Worm (Caenorhabditis elegans) whole organism, early embryonic: Measurements from ENCODE around the gene srh-199.

Experiments
- B0310.2 ChIP-seq: sonication (generic microtip); optimal IDR thresholded peaks from 2 replicates; lab custom pipeline; 2016; ENCODE audit warnings: mild to moderate bottlenecking, missing genetic modification characterization, missing compliant biosample characterization
- F13C5.2 ChIP-seq: sonication (generic microtip); optimal IDR thresholded peaks from 2 replicates; lab custom pipeline; 2017; ENCODE audit warnings: mild to moderate bottlenecking, missing genetic modification characterization, inconsistent platforms, missing compliant biosample characterization
- aly-1 ChIP-seq: sonication (generic microtip); optimal IDR thresholded peaks from 2 replicates; lab custom pipeline; 2016; ENCODE audit warnings: missing genetic modification characterization, missing compliant biosample characterization
- ama-1 ChIP-seq: fragments of 150-350 bp; optimal IDR thresholded peaks from 2 replicates; lab custom pipeline; 2014
- ceh-13 ChIP-seq: fragments of 200-800 bp; sonication (Bioruptor generic); optimal IDR thresholded peaks from 2 replicates; lab custom pipeline; 2018; ENCODE audit warnings: mild to moderate bottlenecking, missing genetic modification characterization, missing compliant biosample characterization
- ceh-36 ChIP-seq: sonication (generic microtip); optimal IDR thresholded peaks from 2 replicates; lab custom pipeline; 2016; ENCODE audit warnings: missing genetic modification characterization, inconsistent platforms, missing compliant biosample characterization
- ets-7 ChIP-seq: sonication (generic microtip); optimal IDR thresholded peaks from 2 replicates; lab custom pipeline; 2016; ENCODE audit warnings: missing genotype, missing genetic modification characterization, missing compliant biosample characterization
- flt-1 ChIP-seq: fragments of 200-800 bp; sonication (Bioruptor generic); IDR thresholded peaks from 2 replicates; pipeline ENCODE4 v1.3.6; 2022; ENCODE audit warnings: missing genetic modification characterization, missing compliant biosample characterization
- hmbx-1 ChIP-seq: sonication (generic microtip); optimal IDR thresholded peaks from 2 replicates; lab custom pipeline; 2016; ENCODE audit warnings: mild to moderate bottlenecking, missing genetic modification characterization, missing compliant biosample characterization
- hmg-4 ChIP-seq: fragments of 200-800 bp; sonication (Bioruptor generic); optimal IDR thresholded peaks from 2 replicates; lab custom pipeline; 2018; ENCODE audit warnings: mild to moderate bottlenecking, missing genetic modification characterization, missing compliant biosample characterization
- hnd-1 ChIP-seq: sonication (generic microtip); optimal IDR thresholded peaks from 2 replicates; lab custom pipeline; 2016; ENCODE audit warnings: missing genetic modification characterization, missing compliant biosample characterization
- pes-1 ChIP-seq: fragments of 200-800 bp; sonication (Bioruptor generic); IDR thresholded peaks from 2 replicates; pipeline ENCODE4 v1.3.6; 2022; ENCODE audit warnings: missing genetic modification reagents, missing genetic modification characterization, missing compliant biosample characterization
- scrt-1 ChIP-seq: fragments of 200-800 bp; sonication (Bioruptor generic); IDR thresholded peaks from 2 replicates; pipeline ENCODE4 v1.3.6; 2022; ENCODE audit warnings: missing genetic modification characterization, missing compliant biosample characterization
- sea-1 ChIP-seq: fragments of 200-800 bp; sonication (Bioruptor generic); conservative IDR thresholded peaks from 2 replicates; pipeline ENCODE4 v1.3.6; 2022; ENCODE audit warnings: missing genetic modification characterization, missing compliant biosample characterization
- tbx-11 ChIP-seq: fragments of 200-800 bp; sonication (Bioruptor generic); IDR thresholded peaks from 2 replicates; pipeline ENCODE4 v1.3.6; 2022; ENCODE audit warnings: missing genetic modification characterization, missing compliant biosample characterization
- tbx-37 ChIP-seq: fragments of 200-800 bp; sonication (Bioruptor generic); conservative IDR thresholded peaks from 2 replicates; pipeline ENCODE4 v1.3.6; 2022; ENCODE audit warnings: missing genetic modification reagents, missing genetic modification characterization, missing compliant biosample characterization
- tra-4 ChIP-seq: sonication (generic microtip); optimal IDR thresholded peaks from 2 replicates; lab custom pipeline; 2017; ENCODE audit warnings: missing genetic modification characterization, missing compliant biosample characterization

The srh-199 gene

DNA sequence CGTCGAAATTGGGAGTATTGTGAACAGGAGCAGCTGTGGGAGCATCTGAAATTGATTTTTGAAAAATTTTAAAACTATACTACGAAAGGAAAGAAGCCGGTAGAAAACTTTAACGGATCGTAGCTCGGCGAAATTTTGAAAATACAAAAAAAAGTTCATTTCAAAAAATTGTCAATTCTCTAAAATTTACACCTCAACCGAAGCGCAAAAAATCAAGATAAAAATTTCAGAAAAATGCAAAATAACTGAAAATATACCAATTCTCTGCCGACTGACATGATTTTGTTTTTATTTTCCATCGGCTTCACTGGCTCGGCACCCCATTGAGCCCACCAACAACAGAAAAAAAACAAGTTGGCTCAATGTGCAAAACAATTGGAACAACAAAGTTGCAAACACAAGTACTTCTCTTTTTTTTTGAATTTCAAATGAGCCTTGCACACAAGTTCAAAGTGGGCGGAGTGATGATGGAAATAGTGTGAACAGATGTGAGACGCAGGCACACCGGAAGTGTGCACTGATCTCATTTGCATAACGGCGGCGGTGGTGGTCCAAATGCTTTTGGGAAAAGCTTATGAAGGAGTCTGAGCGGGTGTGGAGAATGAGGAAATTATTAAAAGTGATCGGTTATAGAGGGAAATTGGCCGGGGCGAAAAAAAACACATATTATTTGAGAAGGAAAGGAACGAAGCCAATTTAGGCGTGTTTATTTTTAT, 23.7 kb upstream of the srh-199 start, which contains the start of gene F36H9.7:
TSS of gene F36H9.7 (minus strand) at position 51 of the 716 bp plus-strand sequence.
- TF ChIP-seq ama-1 (lab: Kevin White, UChicago): no peak
- no peak for TF ChIP-seq F13C5.2

ce11 chrV:1773120-1773519, 21.8 kb upstream of the srh-199 start:
- TF ChIP-seq F13C5.2: peak; percentile 11
- no peak for TF ChIP-seq tra-4 (tag; lab: Kevin White, UChicago)

- no peak for TF ChIP-seq flt-1 (GFP tag; lab: Robert Waterston, UW)
- no peak for TF ChIP-seq F13C5.2
- no peak; the same call in 1 of the 2 replicates for TF ChIP-seq sea-1 (GFP tag; lab: Robert Waterston, UW)
- no peak for TF ChIP-seq ets-7 (tag; lab: Kevin White, UChicago)
- no peak for TF ChIP-seq tbx-11
- TF ChIP-seq tra-4 (tag; lab: Kevin White, UChicago): no peak
Measured at ce11 chrV:1771727-1772126, 20.4 kb upstream of the srh-199 start, which contains the start of gene dhs-13. Gene dhs-13, minus strand, starts transcription at chrV:1771734.

- TF ChIP-seq tra-4 (tag; lab: Kevin White, UChicago): no peak
- no peak for TF ChIP-seq flt-1 (GFP tag; lab: Robert Waterston, UW)
- TF ChIP-seq hmg-4: no peak
- TF ChIP-seq ets-7 (tag; lab: Kevin White, UChicago): no peak
- TF ChIP-seq tbx-37 (GFP tag; lab: Robert Waterston, UW): no peak
- TF ChIP-seq ama-1 (lab: Kevin White, UChicago): no peak
- no peak for TF ChIP-seq B0310.2 (tag; lab: Kevin White, UChicago)
- TF ChIP-seq ceh-36 (tag; lab: Kevin White, UChicago): no peak
- TF ChIP-seq ceh-13: no peak
- TF ChIP-seq hnd-1 (tag; lab: Kevin White, UChicago): no peak
- no peak for TF ChIP-seq tbx-11
- no peak for TF ChIP-seq hmbx-1
- no peak for TF ChIP-seq scrt-1 (GFP tag; lab: Robert Waterston, UW)
- no peak for TF ChIP-seq aly-1 (tag; lab: Kevin White, UChicago)
- TF ChIP-seq pes-1 (GFP tag; lab: Robert Waterston, UW): no peak
- no peak for TF ChIP-seq sea-1 (GFP tag; lab: Robert Waterston, UW)
- TF ChIP-seq F13C5.2: no peak
Measured at ce11 chrV:1767427-1767826, 16.1 kb upstream of the srh-199 start.

ce11 chrV:1760682-1761081, 9.3 kb upstream of the srh-199 start, which contains the start of gene clec-205:
Gene clec-205, plus strand, starts transcription at chrV:1760893.
- no peak for TF ChIP-seq tra-4 (tag; lab: Kevin White, UChicago)
- no peak for TF ChIP-seq F13C5.2
- no peak for TF ChIP-seq ets-7 (tag; lab: Kevin White, UChicago)
- TF ChIP-seq hmg-4: no peak
- no peak for TF ChIP-seq flt-1 (GFP tag; lab: Robert Waterston, UW)
- no peak for TF ChIP-seq tbx-11
- TF ChIP-seq scrt-1 (GFP tag; lab: Robert Waterston, UW): no peak
- no peak for TF ChIP-seq pes-1 (GFP tag; lab: Robert Waterston, UW)
- TF ChIP-seq sea-1 (GFP tag; lab: Robert Waterston, UW): no peak
- no peak for TF ChIP-seq tbx-37 (GFP tag; lab: Robert Waterston, UW)
- TF ChIP-seq hnd-1 (tag; lab: Kevin White, UChicago): no peak
- TF ChIP-seq ama-1 (lab: Kevin White, UChicago): no peak
- TF ChIP-seq ceh-36 (tag; lab: Kevin White, UChicago): no peak
- no peak for TF ChIP-seq hmbx-1
- no peak for TF ChIP-seq aly-1 (tag; lab: Kevin White, UChicago)
- no peak for TF ChIP-seq B0310.2 (tag; lab: Kevin White, UChicago)
- no peak for TF ChIP-seq ceh-13

- no peak for TF ChIP-seq hmg-4
- TF ChIP-seq pes-1 (GFP tag; lab: Robert Waterston, UW): no peak
- no peak for TF ChIP-seq aly-1 (tag; lab: Kevin White, UChicago)
- no peak for TF ChIP-seq sea-1 (GFP tag; lab: Robert Waterston, UW)
- no peak for TF ChIP-seq ama-1 (lab: Kevin White, UChicago)
- no peak for TF ChIP-seq hnd-1 (tag; lab: Kevin White, UChicago)
- TF ChIP-seq tbx-37 (GFP tag; lab: Robert Waterston, UW): no peak
- no peak for TF ChIP-seq ceh-13
- TF ChIP-seq hmbx-1: no peak
- no peak for TF ChIP-seq scrt-1 (GFP tag; lab: Robert Waterston, UW)
- TF ChIP-seq ets-7 (tag; lab: Kevin White, UChicago): no peak
- no peak for TF ChIP-seq tra-4 (tag; lab: Kevin White, UChicago)
- no peak for TF ChIP-seq ceh-36 (tag; lab: Kevin White, UChicago)
- TF ChIP-seq B0310.2 (tag; lab: Kevin White, UChicago): no peak
- TF ChIP-seq flt-1 (GFP tag; lab: Robert Waterston, UW): no peak
- no peak for TF ChIP-seq F13C5.2
- no peak for TF ChIP-seq tbx-11
Measured at ce11 chrV:1756856-1757255, 5.5 kb upstream of the srh-199 start, which contains the start of gene clec-204. Gene clec-204, plus strand, starts transcription at chrV:1757156.

ce11 chrV:1756099-1756498, 4.8 kb upstream of the srh-199 start:
- no peak for TF ChIP-seq ceh-36 (tag; lab: Kevin White, UChicago)
- TF ChIP-seq hmg-4: no peak
- no peak for TF ChIP-seq aly-1 (tag; lab: Kevin White, UChicago)
- TF ChIP-seq ets-7 (tag; lab: Kevin White, UChicago): no peak
- no peak for TF ChIP-seq tbx-11
- TF ChIP-seq tbx-37 (GFP tag; lab: Robert Waterston, UW): no peak

DNA sequence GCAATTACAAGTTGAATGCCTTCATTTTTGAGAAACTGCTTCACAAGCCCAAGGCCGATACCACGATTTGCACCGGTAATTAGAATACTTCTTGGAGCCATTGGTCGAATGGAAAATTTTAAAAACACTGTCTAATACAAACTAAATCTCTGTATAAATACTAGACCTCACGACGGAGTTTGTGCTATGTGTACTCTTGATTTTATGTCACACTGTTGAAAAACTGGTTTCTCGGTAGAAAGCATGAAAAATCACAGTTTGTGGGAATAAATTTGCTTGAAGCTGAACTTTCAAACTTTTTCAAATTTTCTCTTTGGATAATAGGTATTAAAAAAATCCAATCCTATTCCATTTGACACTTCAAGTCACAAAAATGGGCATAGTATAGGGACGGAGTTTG, 4.2 kb upstream of the srh-199 start, which contains the start of gene ZK697.14:
TSS of gene ZK697.14 (minus strand) at position 101 of the 400 bp plus-strand sequence.
- TF ChIP-seq aly-1 (tag; lab: Kevin White, UChicago) (no peak), F13C5.2 (no peak), hmbx-1 (no peak), ama-1 (lab: Kevin White, UChicago) (no peak), B0310.2 (tag; lab: Kevin White, UChicago) (no peak), sea-1 (GFP tag; lab: Robert Waterston, UW) (no peak), hmg-4 (no peak), ets-7 (tag; lab: Kevin White, UChicago) (no peak), flt-1 (GFP tag; lab: Robert Waterston, UW) (no peak), tbx-37 (GFP tag; lab: Robert Waterston, UW) (no peak), tbx-11 (no peak), ceh-36 (tag; lab: Kevin White, UChicago) (no peak), scrt-1 (GFP tag; lab: Robert Waterston, UW) (no peak), ceh-13 (no peak), tra-4 (tag; lab: Kevin White, UChicago) (no peak), pes-1 (GFP tag; lab: Robert Waterston, UW) (no peak)
